Worm (Caenorhabditis elegans) whole organism, L1 larva: ENCODE data around the gene C16C8.19.

Source experiments
- aly-2 ChIP-seq: fragments of 150-350 bp; optimal IDR thresholded peaks from 2 replicates; lab custom pipeline; 2014; ENCODE audit warnings: missing biosample characterization, missing genetic modification characterization
- elt-3 ChIP-seq, 6 experiments: fragments of 150-350 bp in 1 of 6; sonication (generic microtip); optimal IDR thresholded peaks; 2 replicates each; lab custom pipeline; 2017 to 2018; ENCODE audit warnings: missing biosample characterization in 6 of 6, missing genetic modification characterization in 6 of 6, inconsistent platforms in 1 of 6
- fkh-4 ChIP-seq: sonication (generic microtip); optimal IDR thresholded peaks from 2 replicates; lab custom pipeline; 2016; ENCODE audit warnings: missing compliant biosample characterization, missing genetic modification characterization, borderline replicate concordance
- nhr-11 ChIP-seq: fragments of 150-350 bp; optimal IDR thresholded peaks from 2 replicates; lab custom pipeline; 2014; ENCODE audit warnings: missing biosample characterization, missing genetic modification characterization
- nhr-90 ChIP-seq: sonication (generic microtip); optimal IDR thresholded peaks from 2 replicates; lab custom pipeline; 2016; ENCODE audit warnings: mild to moderate bottlenecking, missing genetic modification characterization, missing compliant biosample characterization; ENCODE audit not compliant: poor library complexity
- skn-1 ChIP-seq: fragments of 150-350 bp; optimal IDR thresholded peaks from 2 replicates; lab custom pipeline; 2014; ENCODE audit warnings: missing biosample characterization, missing genetic modification characterization
- ztf-4 ChIP-seq: fragments of 150-350 bp; optimal IDR thresholded peaks from 2 replicates; lab custom pipeline; 2014; ENCODE audit warnings: missing biosample characterization, missing genetic modification characterization

DNA sequence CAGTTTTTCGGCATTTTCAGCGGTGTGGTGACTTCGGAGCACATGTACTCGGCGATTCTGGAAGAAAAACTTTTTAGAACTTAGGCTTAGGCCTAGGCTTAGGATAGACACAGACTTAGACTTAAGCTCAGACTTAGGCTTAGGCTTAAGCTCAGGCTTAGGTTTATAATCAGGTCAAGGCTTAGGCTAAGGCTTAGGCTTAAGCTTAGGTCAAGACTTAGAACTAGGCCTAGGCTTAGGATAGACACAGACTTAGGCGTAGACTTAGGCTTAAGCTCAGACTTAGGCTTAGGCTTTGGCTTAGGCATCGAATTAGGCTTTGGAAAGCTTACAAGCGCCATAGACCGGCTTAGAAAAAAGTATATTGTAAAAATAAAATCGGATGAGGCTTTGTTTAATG is 18.2 kb downstream of the C16C8.19 start:
- TF ChIP-seq nhr-11 (tag; lab: Kevin White, UChicago): no peak
- no peak for TF ChIP-seq nhr-90 (tag; lab: Kevin White, UChicago)
- TF ChIP-seq fkh-4 (tag; lab: Kevin White, UChicago): no peak
- TF ChIP-seq aly-2 (tag; lab: Kevin White, UChicago): no peak
- no peak for TF ChIP-seq skn-1 (tag; lab: Kevin White, UChicago)
- no peak for TF ChIP-seq elt-3 (tag; optimal IDR thresholded peaks at IDR 0.05; lab: Kevin White, UChicago)
- no peak for TF ChIP-seq ztf-4 (tag; lab: Kevin White, UChicago)
